Fruit fly (Drosophila melanogaster) whole organism, embryonic: ENCODE measurements around the gene CG46441.

Experiments
- B-H2 ChIP-seq: fragments of 200-800 bp; sonication (Bioruptor generic); optimal IDR thresholded peaks from 2 replicates; lab custom pipeline; 2018; ENCODE audit warnings: missing biosample characterization, mild to moderate bottlenecking, missing genetic modification characterization
- CG10209 ChIP-seq: fragments of 200-800 bp; sonication (Bioruptor generic); optimal IDR thresholded peaks from 3 replicates; lab custom pipeline; 2017; ENCODE audit warnings: missing biosample characterization, mild to moderate bottlenecking, missing genetic modification characterization, missing genetic modification reagents
- CG12219 ChIP-seq: fragments of 200-800 bp; sonication (Bioruptor generic); optimal IDR thresholded peaks from 3 replicates; lab custom pipeline; 2018; ENCODE audit warnings: missing biosample characterization, mild to moderate bottlenecking, missing genetic modification characterization
- CG12236 ChIP-seq: fragments of 200-800 bp; sonication (Bioruptor generic); optimal IDR thresholded peaks from 2 replicates; lab custom pipeline; 2016; ENCODE audit warnings: missing biosample characterization, missing genetic modification characterization
- CG1233 ChIP-seq: fragments of 200-800 bp; sonication (Bioruptor generic); optimal IDR thresholded peaks from 4 replicates; lab custom pipeline; 2018; ENCODE audit warnings: missing biosample characterization, mild to moderate bottlenecking, missing genetic modification characterization
- CG13424 ChIP-seq: fragments of 200-800 bp; sonication (Bioruptor generic); optimal IDR thresholded peaks from 2 replicates; lab custom pipeline; 2019; ENCODE audit warnings: missing biosample characterization, mild to moderate bottlenecking, missing genetic modification characterization, moderate library complexity
- CG13624 ChIP-seq: fragments of 200-800 bp; sonication (Bioruptor generic); optimal IDR thresholded peaks from 2 replicates; lab custom pipeline; 2016; ENCODE audit warnings: missing biosample characterization, missing genetic modification characterization
- CG1647 ChIP-seq: fragments of 200-800 bp; sonication (Bioruptor generic); optimal IDR thresholded peaks from 3 replicates; lab custom pipeline; 2016; ENCODE audit warnings: missing biosample characterization, missing genetic modification characterization
- CG16815 ChIP-seq: fragments of 200-800 bp; sonication (Bioruptor generic); optimal IDR thresholded peaks from 3 replicates; lab custom pipeline; 2017; ENCODE audit warnings: missing biosample characterization, mild to moderate bottlenecking, missing genetic modification characterization
- CG17186 ChIP-seq: fragments of 200-800 bp; sonication (Bioruptor generic); optimal IDR thresholded peaks from 3 replicates; lab custom pipeline; 2017; ENCODE audit warnings: missing biosample characterization, missing genetic modification reagents, missing genetic modification characterization
- CG2678 ChIP-seq: fragments of 200-800 bp; sonication (Bioruptor generic); optimal IDR thresholded peaks from 3 replicates; lab custom pipeline; 2019; ENCODE audit warnings: missing biosample characterization, mild to moderate bottlenecking, missing genetic modification characterization, moderate library complexity
- CG32767 ChIP-seq: fragments of 200-800 bp; sonication (Bioruptor generic); IDR thresholded peaks from 2 replicates; pipeline ENCODE4 v1.3.6; 2022; ENCODE audit warnings: missing biosample characterization, missing genetic modification characterization
- CG3995 ChIP-seq: fragments of 200-800 bp; sonication (Bioruptor generic); optimal IDR thresholded peaks from 3 replicates; lab custom pipeline; 2016; ENCODE audit warnings: missing biosample characterization, missing genetic modification characterization
- CG6175 ChIP-seq: fragments of 200-800 bp; sonication (Bioruptor generic); IDR thresholded peaks from 3 replicates; pipeline ENCODE4 v1.3.6; 2022; ENCODE audit warnings: missing biosample characterization, missing genetic modification characterization
- CG7928 ChIP-seq: fragments of 200-800 bp; sonication (Bioruptor generic); optimal IDR thresholded peaks from 2 replicates; lab custom pipeline; 2017; ENCODE audit warnings: missing biosample characterization, mild to moderate bottlenecking, missing genetic modification characterization
- CG9876 ChIP-seq: fragments of 200-800 bp; sonication (Bioruptor generic); optimal IDR thresholded peaks from 2 replicates; lab custom pipeline; 2016; ENCODE audit warnings: missing biosample characterization, missing genetic modification characterization
- E2f2 ChIP-seq: fragments of 200-800 bp; sonication (Bioruptor generic); IDR thresholded peaks from 2 replicates; pipeline ENCODE4 v1.3.6; 2022; ENCODE audit warnings: missing biosample characterization, missing genetic modification characterization
- H2.0 ChIP-seq: fragments of 200-800 bp; sonication (Bioruptor generic); IDR thresholded peaks from 2 replicates; pipeline ENCODE4 v1.3.6; 2022; ENCODE audit warnings: missing biosample characterization, missing genetic modification characterization
- Hey ChIP-seq: fragments of 200-800 bp; sonication (Bioruptor generic); optimal IDR thresholded peaks from 3 replicates; lab custom pipeline; 2018; ENCODE audit warnings: missing biosample characterization, mild to moderate bottlenecking, missing genetic modification characterization
- Hmr ChIP-seq: fragments of 200-800 bp; sonication (Bioruptor generic); optimal IDR thresholded peaks from 3 replicates; lab custom pipeline; 2017; ENCODE audit warnings: mild to moderate bottlenecking, missing biosample characterization, missing genetic modification reagents, missing genetic modification characterization
- Hr39 ChIP-seq: fragments of >200 bp; optimal IDR thresholded peaks from 2 replicates; lab custom pipeline; 2017
- Hr51 ChIP-seq, 2 experiments: fragments of 200-800 bp; sonication (Bioruptor generic); optimal IDR thresholded peaks; 2 replicates in 1 of 2; 3 replicates in 1 of 2; lab custom pipeline; 2016 to 2018; ENCODE audit warnings: missing biosample characterization in 2 of 2, missing genetic modification characterization in 2 of 2, mild to moderate bottlenecking in 1 of 2, moderate library complexity in 1 of 2
- Kr ChIP-seq: fragments of 200-800 bp; sonication (Bioruptor generic); optimal IDR thresholded peaks from 2 replicates; lab custom pipeline; 2017; ENCODE audit warnings: missing biosample characterization, mild to moderate bottlenecking, missing genetic modification characterization
- Lim3 ChIP-seq: fragments of 200-800 bp; sonication (Bioruptor generic); IDR thresholded peaks from 2 replicates; pipeline ENCODE4 v1.3.6; 2022; ENCODE audit warnings: missing biosample characterization, missing genetic modification characterization
- Lpt ChIP-seq: fragments of >200 bp; optimal IDR thresholded peaks from 2 replicates; lab custom pipeline; 2018; ENCODE audit warnings: missing biosample characterization, missing genetic modification characterization
- MBD-R2 ChIP-seq: fragments of 200-800 bp; sonication (Bioruptor generic); IDR thresholded peaks from 2 replicates; pipeline ENCODE4 v1.3.6; 2022; ENCODE audit warnings: missing biosample characterization, missing genetic modification characterization
- NfI ChIP-seq: fragments of 200-800 bp; sonication (Bioruptor generic); optimal IDR thresholded peaks from 3 replicates; lab custom pipeline; 2018; ENCODE audit warnings: missing biosample characterization, mild to moderate bottlenecking, missing genetic modification characterization, moderate library complexity
- PHDP ChIP-seq: fragments of 200-800 bp; sonication (Bioruptor generic); optimal IDR thresholded peaks from 3 replicates; lab custom pipeline; 2018; ENCODE audit warnings: missing biosample characterization, mild to moderate bottlenecking, missing genetic modification characterization, moderate library complexity
- Ssrp ChIP-seq: fragments of 200-800 bp; sonication (Bioruptor generic); optimal IDR thresholded peaks from 2 replicates; lab custom pipeline; 2018; ENCODE audit warnings: missing biosample characterization, mild to moderate bottlenecking, missing genetic modification characterization, moderate library complexity
- Xrp1 ChIP-seq: fragments of 200-800 bp; sonication (Bioruptor generic); IDR thresholded peaks from 2 replicates; pipeline ENCODE4 v1.3.6; 2022; ENCODE audit warnings: missing biosample characterization, missing genetic modification characterization
- al ChIP-seq: fragments of 200-800 bp; sonication (Bioruptor generic); IDR thresholded peaks from 2 replicates; pipeline ENCODE4 v1.3.6; 2022; ENCODE audit warnings: missing biosample characterization, missing genetic modification characterization
- caup ChIP-seq: fragments of 200-800 bp; sonication (Bioruptor generic); optimal IDR thresholded peaks from 3 replicates; lab custom pipeline; 2017; ENCODE audit warnings: missing biosample characterization, mild to moderate bottlenecking, missing genetic modification characterization, moderate library complexity; ENCODE audit not compliant: severe bottlenecking
- corto ChIP-seq: fragments of 200-800 bp; sonication (Bioruptor generic); optimal IDR thresholded peaks from 2 replicates; lab custom pipeline; 2016; ENCODE audit warnings: missing biosample characterization, mild to moderate bottlenecking, missing genetic modification characterization, moderate library complexity
- dysf ChIP-seq: fragments of 200-800 bp; sonication (Bioruptor generic); IDR thresholded peaks from 3 replicates; pipeline ENCODE4 v1.3.6; 2022; ENCODE audit warnings: missing biosample characterization, missing genetic modification characterization
- ems ChIP-seq: fragments of 200-800 bp; sonication (Bioruptor generic); optimal IDR thresholded peaks from 3 replicates; lab custom pipeline; 2016; ENCODE audit warnings: missing biosample characterization, missing genetic modification characterization
- fu2 ChIP-seq: fragments of 200-800 bp; sonication (Bioruptor generic); optimal IDR thresholded peaks from 2 replicates; lab custom pipeline; 2016; ENCODE audit warnings: missing biosample characterization, missing genetic modification characterization
- hb ChIP-seq: fragments of 200-800 bp; sonication (Bioruptor generic); IDR thresholded peaks from 3 replicates; pipeline ENCODE4 v1.3.6; 2022; ENCODE audit warnings: missing biosample characterization, missing genetic modification characterization; ENCODE audit not compliant: partially characterized antibody
- ken ChIP-seq: fragments of 200-800 bp; sonication (Bioruptor generic); IDR thresholded peaks from 3 replicates; pipeline ENCODE4 v1.3.6; 2022; ENCODE audit warnings: missing biosample characterization, missing genetic modification characterization
- knrl ChIP-seq: fragments of 200-800 bp; sonication (Bioruptor generic); IDR thresholded peaks from 3 replicates; pipeline ENCODE4 v1.3.6; 2022; ENCODE audit warnings: missing biosample characterization, missing genetic modification characterization; ENCODE audit not compliant: partially characterized antibody
- lab ChIP-seq: fragments of 200-800 bp; sonication (Bioruptor generic); optimal IDR thresholded peaks from 3 replicates; lab custom pipeline; 2017; ENCODE audit warnings: missing biosample characterization, missing genetic modification characterization, mild to moderate bottlenecking, moderate library complexity, missing genetic modification reagents
- mam ChIP-seq: fragments of 200-800 bp; sonication (Bioruptor generic); optimal IDR thresholded peaks from 3 replicates; lab custom pipeline; 2016; ENCODE audit warnings: missing biosample characterization, missing genetic modification characterization
- nerfin-1 ChIP-seq: fragments of 200-800 bp; sonication (Bioruptor generic); optimal IDR thresholded peaks from 3 replicates; lab custom pipeline; 2019; ENCODE audit warnings: missing biosample characterization, mild to moderate bottlenecking, missing genetic modification characterization, moderate library complexity
- schlank ChIP-seq: fragments of 200-800 bp; sonication (Bioruptor generic); optimal IDR thresholded peaks from 2 replicates; lab custom pipeline; 2018; ENCODE audit warnings: missing biosample characterization, mild to moderate bottlenecking, missing genetic modification characterization
- sim ChIP-seq: fragments of 200-800 bp; sonication (Bioruptor generic); IDR thresholded peaks from 2 replicates; pipeline ENCODE4 v1.3.6; 2022; ENCODE audit warnings: missing biosample characterization, missing genetic modification characterization
- trh ChIP-seq: fragments of 200-800 bp; sonication (Bioruptor generic); optimal IDR thresholded peaks from 2 replicates; lab custom pipeline; 2016; ENCODE audit warnings: missing biosample characterization, missing genetic modification characterization
- unpg ChIP-seq: fragments of 200-800 bp; sonication (Bioruptor generic); optimal IDR thresholded peaks from 3 replicates; lab custom pipeline; 2018; ENCODE audit warnings: missing biosample characterization, mild to moderate bottlenecking, missing genetic modification characterization, moderate library complexity
- z ChIP-seq: fragments of 200-800 bp; sonication (Bioruptor generic); IDR thresholded peaks from 3 replicates; pipeline ENCODE4 v1.3.6; 2022; ENCODE audit warnings: missing biosample characterization, missing genetic modification characterization
- zen ChIP-seq: fragments of 200-800 bp; sonication (Bioruptor generic); optimal IDR thresholded peaks from 3 replicates; lab custom pipeline; 2018; ENCODE audit warnings: missing biosample characterization, mild to moderate bottlenecking, missing genetic modification characterization, moderate library complexity
- zfh2 ChIP-seq: fragments of 200-800 bp; sonication (Bioruptor generic); optimal IDR thresholded peaks from 2 replicates; lab custom pipeline; 2016; ENCODE audit warnings: missing biosample characterization, missing genetic modification characterization

CG46441 gene

dm6 chr3R:20549855-20550603 is 48.2 kb upstream of the CG46441 start (continued):
- TF ChIP-seq NfI (GFP tag; lab: Kevin White, UChicago) (peak; percentile 88), CG6175 (GFP tag; lab: Robert Waterston, UW) (peak; percentile 64; the same call in 1 of the 3 replicates), CG1233 (peak; percentile 80), Xrp1 (GFP tag; lab: Robert Waterston, UW) (peak; percentile 87), Hmr (GFP tag; lab: Kevin White, UChicago) (peak; percentile 81), Lpt (no peak), zen (tag; lab: Kevin White, UChicago) (peak; percentile 64), CG12219 (GFP tag; lab: Kevin White, UChicago) (peak; percentile 53), al (GFP tag; lab: Robert Waterston, UW) (peak; percentile 75), nerfin-1 (peak; percentile 64), corto (peak; percentile 90), CG3995 (peak; percentile 72), CG13424 (peak; percentile 90), sim (GFP tag; lab: Robert Waterston, UW) (peak; percentile 63), hb (no peak), ken (GFP tag; lab: Robert Waterston, UW) (peak; percentile 76), H2.0 (GFP tag; lab: Robert Waterston, UW) (peak; percentile 72; the same call in 1 of the 2 replicates), zfh2 (GFP tag; lab: Kevin White, UChicago) (peak; percentile 14), unpg (GFP tag; lab: Kevin White, UChicago) (peak; percentile 88), CG9876 (no peak), z (GFP tag; lab: Robert Waterston, UW) (0 out of 3 replicates have a peak, but pooled peaks have one; percentile 4), caup (peak; percentile 86), CG16815 (GFP tag; lab: Kevin White, UChicago) (peak; percentile 87), CG13624 (GFP tag; lab: Kevin White, UChicago) (no peak), lab (GFP tag; lab: Kevin White, UChicago) (peak; percentile 92), Hey (peak; percentile 96), Ssrp (tag; lab: Kevin White, UChicago) (peak; percentile 89), mam (GFP tag; lab: Kevin White, UChicago) (peak; percentile 59), knrl (0 out of 3 replicates have a peak, but pooled peaks have one; percentile 22), Hr51 (GFP tag; optimal IDR thresholded peaks at IDR 0.05; lab: Kevin White, UChicago) (peak; percentile 37 to 89), schlank (peak; percentile 49), fu2 (no peak), CG10209 (GFP tag; lab: Kevin White, UChicago) (peak; percentile 86), E2f2 (peak; percentile 42; the same call in 1 of the 2 replicates), CG7928 (GFP tag; lab: Kevin White, UChicago) (peak; percentile 27), B-H2 (peak; percentile 74), CG12236 (no peak), Hr39 (lab: Kevin White, UChicago) (no peak), Lim3 (GFP tag; lab: Robert Waterston, UW) (no peak; the same call in 1 of the 2 replicates), trh (peak; percentile 25), MBD-R2 (GFP tag; lab: Robert Waterston, UW) (peak; percentile 62), CG2678 (tag; lab: Kevin White, UChicago) (peak; percentile 93), CG17186 (GFP tag; lab: Kevin White, UChicago) (no peak), CG32767 (GFP tag; lab: Robert Waterston, UW) (peak; percentile 58; the same call in 1 of the 2 replicates), dysf (GFP tag; lab: Robert Waterston, UW) (peak; percentile 90), ems (GFP tag; lab: Kevin White, UChicago) (peak; percentile 63), PHDP (tag; lab: Kevin White, UChicago) (peak; percentile 88), Kr (GFP tag; lab: Kevin White, UChicago) (no peak), CG1647 (GFP tag; lab: Kevin White, UChicago) (peak; percentile 1)
